Worm (Caenorhabditis elegans) whole organism, L1 larva: ENCODE measurements around the gene C09G1.4.

Experiments
- ceh-82 ChIP-seq, 3 experiments: fragments of 150-350 bp in 1 of 3; sonication (generic microtip) in 2 of 3; optimal IDR thresholded peaks; 2 replicates each; lab custom pipeline; 2014 to 2017; ENCODE audit warnings: missing biosample characterization in 3 of 3, missing genetic modification characterization in 3 of 3
- ceh-88 ChIP-seq: fragments of 200-800 bp; sonication (Bioruptor generic); IDR thresholded peaks from 2 replicates; pipeline ENCODE4 v1.3.6; 2022; ENCODE audit warnings: missing genetic modification characterization, missing compliant biosample characterization
- elt-2 ChIP-seq: sonication (generic microtip); optimal IDR thresholded peaks from 2 replicates; lab custom pipeline; 2016; ENCODE audit warnings: missing genetic modification characterization, mild to moderate bottlenecking, inconsistent platforms, missing compliant biosample characterization, missing genetic modification reagents
- lin-14 ChIP-seq: fragments of 200-800 bp; sonication (Bioruptor generic); optimal IDR thresholded peaks from 2 replicates; lab custom pipeline; 2018; ENCODE audit warnings: mild to moderate bottlenecking, missing genetic modification characterization, moderate library complexity, missing compliant biosample characterization

ce11 chrX:16046379-16046778 lies 40.0 kb upstream of the C09G1.4 start:
- no peak for TF ChIP-seq elt-2 (tag; lab: Kevin White, UChicago)
- no peak for TF ChIP-seq ceh-82 (tag; optimal IDR thresholded peaks at IDR 0.05; lab: Kevin White, UChicago)
- no peak for TF ChIP-seq lin-14 (GFP tag; lab: Kevin White, UChicago)
- no peak for TF ChIP-seq ceh-88 (GFP tag; lab: Robert Waterston, UW)
